Fruit fly (Drosophila melanogaster): ENCODE data around the gene CG43092.
A peak's percentile ranks its signal among the peaks of the same experiment; 100 is the strongest.

DNA sequence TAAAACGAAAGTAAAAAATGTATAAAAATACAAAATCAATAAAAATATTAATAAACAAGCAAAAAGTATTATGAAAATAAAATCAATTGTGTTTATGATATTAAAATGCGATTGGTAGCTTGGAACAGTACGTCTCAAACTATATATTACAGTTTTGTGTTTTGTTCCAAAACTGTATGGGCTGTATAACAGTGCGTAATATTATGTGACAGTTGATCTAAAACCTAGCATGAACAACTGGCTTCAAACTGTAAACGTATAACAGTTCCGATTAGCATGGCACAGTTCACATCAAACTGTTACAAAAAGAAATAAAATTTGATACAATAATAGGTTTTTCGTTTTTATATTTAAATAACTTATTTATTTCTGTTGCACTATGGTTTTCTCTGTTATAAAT, 24.5 kb upstream of the CG43092 start:
- TF ChIP-seq Side (GFP tag; optimal IDR thresholded peaks at IDR 0.05) (no peak), Bgb (GFP tag; IDR thresholded peaks at IDR 0.05; ENCODE audit: partially characterized antibody) (peak; percentile 73), CG6854 (GFP tag; optimal IDR thresholded peaks at IDR 0.05) (peak; percentile 84), B-H1 (GFP tag; IDR thresholded peaks at IDR 0.05) (no peak), sim (GFP tag; IDR thresholded peaks at IDR 0.05) (no peak), CG6765 (GFP tag; optimal IDR thresholded peaks at IDR 0.05) (no peak), CG14441 (GFP tag; IDR thresholded peaks at IDR 0.05) (no peak), knrl (GFP tag; IDR thresholded peaks at IDR 0.05; ENCODE audit: partially characterized antibody) (peak; percentile 87), p53 (GFP tag; optimal IDR thresholded peaks at IDR 0.05) (no peak), Max (GFP tag; optimal IDR thresholded peaks at IDR 0.05) (no peak), ac (GFP tag; optimal IDR thresholded peaks at IDR 0.05) (no peak)

All from whole organism, embryonic.